Worm (Caenorhabditis elegans) whole organism, L2 larva: ENCODE data around the gene cha-1.

Source experiments
- aly-2 ChIP-seq: fragments of 150-350 bp; optimal IDR thresholded peaks from 2 replicates; lab custom pipeline; 2014; ENCODE audit warnings: missing biosample characterization, missing genetic modification characterization
- egl-27 ChIP-seq: sonication (generic microtip); optimal IDR thresholded peaks from 3 replicates; lab custom pipeline; 2017; ENCODE audit warnings: missing biosample characterization, missing genetic modification reagents, missing genetic modification characterization
- lin-39 ChIP-seq: fragments of 150-350 bp; optimal IDR thresholded peaks from 2 replicates; lab custom pipeline; 2014; ENCODE audit warnings: missing biosample characterization, missing genetic modification reagents, missing genetic modification characterization
- lsy-2 ChIP-seq, 2 experiments: fragments of 150-350 bp in 1 of 2; sonication (generic microtip) in 1 of 2; optimal IDR thresholded peaks; 2 replicates each; lab custom pipeline; 2014 to 2017; ENCODE audit warnings: missing biosample characterization in 2 of 2, missing genetic modification characterization in 2 of 2
- mdl-1 ChIP-seq, 2 experiments: fragments of 150-350 bp in 1 of 2; sonication (generic microtip) in 1 of 2; optimal IDR thresholded peaks; 2 replicates each; lab custom pipeline; 2017; ENCODE audit warnings: missing biosample characterization in 2 of 2, missing genetic modification characterization in 2 of 2
- nhr-11 ChIP-seq: fragments of 150-350 bp; optimal IDR thresholded peaks from 2 replicates; lab custom pipeline; 2014; ENCODE audit warnings: missing biosample characterization, missing genetic modification characterization
- nhr-25 ChIP-seq: fragments of 150-350 bp; sonication (generic microtip); optimal IDR thresholded peaks from 3 replicates; lab custom pipeline; 2014; ENCODE audit warnings: missing biosample characterization, missing genetic modification characterization
- nhr-77 ChIP-seq: fragments of 150-350 bp; optimal IDR thresholded peaks from 2 replicates; lab custom pipeline; 2014; ENCODE audit warnings: missing biosample characterization, missing genetic modification characterization
- peb-1 ChIP-seq: fragments of 150-350 bp; optimal IDR thresholded peaks from 2 replicates; lab custom pipeline; 2014; ENCODE audit warnings: missing biosample characterization, missing genetic modification characterization
- zag-1 ChIP-seq: fragments of 150-350 bp; optimal IDR thresholded peaks from 2 replicates; lab custom pipeline; 2014; ENCODE audit warnings: missing biosample characterization, missing genetic modification characterization

ce11 chrIV:3632475-3632874, 8.0 kb upstream of the cha-1 start:
- no peak for TF ChIP-seq lsy-2 (tag; optimal IDR thresholded peaks at IDR 0.05; lab: Kevin White, UChicago)
- no peak for TF ChIP-seq nhr-77 (tag; lab: Kevin White, UChicago)
- no peak for TF ChIP-seq peb-1 (tag; lab: Kevin White, UChicago)
- no peak for TF ChIP-seq nhr-11 (tag; lab: Kevin White, UChicago)
- no peak for TF ChIP-seq aly-2 (tag; lab: Kevin White, UChicago)
- no peak for TF ChIP-seq lin-39
- TF ChIP-seq mdl-1 (tag; optimal IDR thresholded peaks at IDR 0.05; lab: Kevin White, UChicago) = no peak
- TF ChIP-seq zag-1 = no peak
- TF ChIP-seq nhr-25 (tag; lab: Kevin White, UChicago) = no peak
- no peak for TF ChIP-seq egl-27 (tag; lab: Kevin White, UChicago)
